Fruit fly (Drosophila melanogaster) whole organism, wandering third instar larva: ENCODE data around the gene CG34269.

Experiments used
- CG32264 ChIP-seq: fragments of 200-800 bp; sonication (Bioruptor generic); optimal IDR thresholded peaks from 2 replicates; lab custom pipeline; 2016; ENCODE audit warnings: missing biosample characterization, missing genetic modification characterization
- CG9705 ChIP-seq: fragments of 200-800 bp; sonication (Bioruptor generic); optimal IDR thresholded peaks from 2 replicates; lab custom pipeline; 2018; ENCODE audit warnings: missing biosample characterization, mild to moderate bottlenecking, missing genetic modification characterization
- CrebA ChIP-seq: fragments of 200-800 bp; sonication (Bioruptor generic); optimal IDR thresholded peaks from 2 replicates; lab custom pipeline; 2016; ENCODE audit warnings: missing biosample characterization, mild to moderate bottlenecking, missing genetic modification characterization, borderline replicate concordance
- Dfd ChIP-seq: fragments of >200 bp; optimal IDR thresholded peaks from 2 replicates; lab custom pipeline; 2017; ENCODE audit warnings: missing biosample characterization, missing genetic modification characterization
- Dif ChIP-seq: fragments of 200-275, 200-300 bp; sonication (Bioruptor generic); optimal IDR thresholded peaks from 2 replicates; lab custom pipeline; 2018; ENCODE audit warnings: missing biosample characterization, missing genetic modification characterization; ENCODE audit not compliant: partially characterized antibody
- GATAd ChIP-seq: sonication (Bioruptor generic); optimal IDR thresholded peaks from 2 replicates; lab custom pipeline; 2016; ENCODE audit warnings: missing biosample characterization, missing genetic modification characterization
- HLH106 ChIP-seq: fragments of 200-800 bp; optimal IDR thresholded peaks from 3 replicates; lab custom pipeline; 2019; ENCODE audit warnings: missing biosample characterization, mild to moderate bottlenecking, missing genetic modification characterization, moderate library complexity
- Hnf4 ChIP-seq: fragments of 200-800 bp; sonication (Bioruptor generic); optimal IDR thresholded peaks from 2 replicates; lab custom pipeline; 2016; ENCODE audit warnings: missing biosample characterization, mild to moderate bottlenecking, missing genetic modification characterization
- Hr78 ChIP-seq: fragments of >200 bp; optimal IDR thresholded peaks from 2 replicates; lab custom pipeline; 2017; ENCODE audit warnings: missing biosample characterization, missing genetic modification characterization
- Hr83 ChIP-seq: fragments of 200-300 bp; sonication (Bioruptor generic); optimal IDR thresholded peaks from 2 replicates; lab custom pipeline; 2016; ENCODE audit warnings: missing biosample characterization, mild to moderate bottlenecking, missing genetic modification characterization, moderate library complexity; ENCODE audit not compliant: poor library complexity, severe bottlenecking
- Jra ChIP-seq: sonication (Bioruptor generic); optimal IDR thresholded peaks from 2 replicates; lab custom pipeline; 2016; ENCODE audit warnings: missing biosample characterization, missing genetic modification characterization
- Mio ChIP-seq: sonication (Bioruptor generic); optimal IDR thresholded peaks from 2 replicates; lab custom pipeline; 2016; ENCODE audit warnings: missing biosample characterization, missing genetic modification characterization
- Myc ChIP-seq: fragments of >200 bp; optimal IDR thresholded peaks from 2 replicates; lab custom pipeline; 2017
- N ChIP-seq: fragments of >200 bp; optimal IDR thresholded peaks from 2 replicates; lab custom pipeline; 2018; ENCODE audit warnings: missing biosample characterization, missing external identifiers, missing genetic modification characterization
- OdsH ChIP-seq: fragments of 200-800 bp; sonication (Bioruptor generic); optimal IDR thresholded peaks from 2 replicates; lab custom pipeline; 2016; ENCODE audit warnings: missing biosample characterization, mild to moderate bottlenecking, missing genetic modification characterization
- Rel ChIP-seq, 2 experiments: fragments of 200-800 bp; sonication (Bioruptor generic) in 1 of 2; optimal IDR thresholded peaks; 2 replicates in 1 of 2; 3 replicates in 1 of 2; lab custom pipeline; 2016 to 2019; ENCODE audit warnings: mild to moderate bottlenecking in 2 of 2, missing biosample characterization in 2 of 2, missing genetic modification characterization in 2 of 2, moderate library complexity in 1 of 2
- Sp1 ChIP-seq: fragments of 200-800 bp; sonication (Bioruptor generic); optimal IDR thresholded peaks from 3 replicates; lab custom pipeline; 2019; ENCODE audit warnings: missing biosample characterization, mild to moderate bottlenecking, missing genetic modification characterization, moderate library complexity
- Vsx2 ChIP-seq: fragments of 200-300, 225-300 bp; sonication (Bioruptor generic); optimal IDR thresholded peaks from 2 replicates; lab custom pipeline; 2018; ENCODE audit warnings: missing biosample characterization, missing genetic modification characterization; ENCODE audit not compliant: partially characterized antibody
- br ChIP-seq: fragments of 200-800 bp; sonication (Bioruptor generic); optimal IDR thresholded peaks from 2 replicates; lab custom pipeline; 2016; ENCODE audit warnings: missing biosample characterization, missing genetic modification characterization
- brk ChIP-seq: fragments of 200-800 bp; sonication (Bioruptor generic); optimal IDR thresholded peaks from 2 replicates; lab custom pipeline; 2016; ENCODE audit warnings: missing biosample characterization, mild to moderate bottlenecking, missing genetic modification characterization
- dl ChIP-seq, 2 experiments: fragments of 175-275, 200-275 bp in 1 of 2; fragments of 200-275 bp in 1 of 2; sonication (Bioruptor generic); optimal IDR thresholded peaks; lab custom pipeline; 2018; ENCODE audit warnings: mild to moderate bottlenecking in 2 of 2, missing biosample characterization in 2 of 2, missing genetic modification characterization in 2 of 2, moderate library complexity in 2 of 2; ENCODE audit not compliant: partially characterized antibody in 2 of 2, insufficient read depth in 1 of 2
- dmrt93B ChIP-seq: fragments of 200-800 bp; sonication (Bioruptor generic); optimal IDR thresholded peaks from 2 replicates; lab custom pipeline; 2018; ENCODE audit warnings: missing biosample characterization, mild to moderate bottlenecking, missing genetic modification characterization
- dsf ChIP-seq: sonication (Bioruptor generic); optimal IDR thresholded peaks from 2 replicates; lab custom pipeline; 2016; ENCODE audit warnings: missing biosample characterization, missing genetic modification characterization, borderline replicate concordance
- ey ChIP-seq: fragments of 200-800 bp; sonication (Bioruptor generic); optimal IDR thresholded peaks from 2 replicates; lab custom pipeline; 2016; ENCODE audit warnings: missing biosample characterization, missing genetic modification characterization
- foxo ChIP-seq, 2 experiments: fragments of 200-800 bp; sonication (Bioruptor generic); optimal IDR thresholded peaks; 2 replicates in 1 of 2; 3 replicates in 1 of 2; lab custom pipeline; 2016 to 2017; ENCODE audit warnings: missing biosample characterization in 2 of 2, missing genetic modification characterization in 2 of 2
- h ChIP-seq: fragments of 200-800 bp; sonication (Bioruptor generic); optimal IDR thresholded peaks from 3 replicates; lab custom pipeline; 2016; ENCODE audit warnings: missing biosample characterization, mild to moderate bottlenecking, missing genetic modification characterization
- jim ChIP-seq: fragments of 175-275, 200-325 bp; sonication (Bioruptor generic); optimal IDR thresholded peaks from 2 replicates; lab custom pipeline; 2016; ENCODE audit warnings: missing biosample characterization, mild to moderate bottlenecking, missing genetic modification characterization
- lola ChIP-seq: fragments of >200 bp; optimal IDR thresholded peaks from 2 replicates; lab custom pipeline; 2017; ENCODE audit warnings: missing biosample characterization, missing genetic modification characterization
- pan ChIP-seq: fragments of >200 bp; optimal IDR thresholded peaks from 2 replicates; lab custom pipeline; 2017
- psq ChIP-seq: fragments of 200-800 bp; sonication (Bioruptor generic); optimal IDR thresholded peaks from 3 replicates; lab custom pipeline; 2017; ENCODE audit warnings: missing biosample characterization, mild to moderate bottlenecking, missing genetic modification characterization, moderate library complexity
- rgr ChIP-seq: fragments of 200-800 bp; sonication (Bioruptor generic); optimal IDR thresholded peaks from 3 replicates; lab custom pipeline; 2016; ENCODE audit warnings: missing biosample characterization, mild to moderate bottlenecking, missing genetic modification characterization
- sage ChIP-seq: fragments of 200-800 bp; sonication (Bioruptor generic); optimal IDR thresholded peaks from 2 replicates; lab custom pipeline; 2016; ENCODE audit warnings: missing biosample characterization, mild to moderate bottlenecking, missing genetic modification characterization
- sv ChIP-seq: fragments of 200-800 bp; sonication (Bioruptor generic); optimal IDR thresholded peaks from 3 replicates; lab custom pipeline; 2016; ENCODE audit warnings: missing biosample characterization, missing genetic modification characterization
- tai ChIP-seq: sonication (Bioruptor generic); optimal IDR thresholded peaks from 2 replicates; lab custom pipeline; 2016; ENCODE audit warnings: missing biosample characterization, missing genetic modification characterization
- usp ChIP-seq: fragments of >200 bp; optimal IDR thresholded peaks from 2 replicates; lab custom pipeline; 2017; ENCODE audit warnings: missing biosample characterization, missing genetic modification characterization
- woc ChIP-seq: sonication (Bioruptor generic); optimal IDR thresholded peaks from 2 replicates; lab custom pipeline; 2016; ENCODE audit warnings: missing biosample characterization, mild to moderate bottlenecking, missing genetic modification characterization

CG34269 gene

dm6 chr3L:559390-560034 is 31.4 kb downstream of the CG34269 start:
- TF ChIP-seq dl (GFP tag; optimal IDR thresholded peaks at IDR 0.05; lab: Kevin White, UChicago; ENCODE audit: insufficient read depth in 1 of 2, partially characterized antibody in 2 of 2) = no peak
- TF ChIP-seq Rel (GFP tag; optimal IDR thresholded peaks at IDR 0.05; lab: Kevin White, UChicago) = no peak
- TF ChIP-seq Rel (tag; optimal IDR thresholded peaks at IDR 0.05; lab: Kevin White, UChicago) = peak; percentile 27

- TF ChIP-seq rgr = no peak
- no peak for TF ChIP-seq Sp1 (GFP tag; lab: Kevin White, UChicago)
- TF ChIP-seq Hnf4 (GFP tag; lab: Kevin White, UChicago) = no peak
- peak; percentile 28 for TF ChIP-seq Dfd (GFP tag; lab: Kevin White, UChicago)
Observed at dm6 chr3L:561117-561516, 33.0 kb downstream of the CG34269 start.

- TF ChIP-seq sage (GFP tag; lab: Kevin White, UChicago) = no peak
- TF ChIP-seq OdsH = no peak
- TF ChIP-seq Mio (GFP tag; lab: Kevin White, UChicago) = no peak
- no peak for TF ChIP-seq brk (GFP tag; lab: Kevin White, UChicago)
- no peak for TF ChIP-seq Rel (GFP tag; optimal IDR thresholded peaks at IDR 0.05; lab: Kevin White, UChicago)
- no peak for TF ChIP-seq Rel (tag; optimal IDR thresholded peaks at IDR 0.05; lab: Kevin White, UChicago)
- TF ChIP-seq dl (GFP tag; optimal IDR thresholded peaks at IDR 0.05; lab: Kevin White, UChicago; ENCODE audit: insufficient read depth in 1 of 2, partially characterized antibody in 2 of 2) = no peak
- TF ChIP-seq lola (GFP tag; lab: Kevin White, UChicago) = no peak
- no peak for TF ChIP-seq Myc (lab: Kevin White, UChicago)
- no peak for TF ChIP-seq CrebA (GFP tag; lab: Kevin White, UChicago)
- TF ChIP-seq woc (GFP tag; lab: Kevin White, UChicago) = no peak
- no peak for TF ChIP-seq N (GFP tag; lab: Kevin White, UChicago)
- no peak for TF ChIP-seq pan (lab: Kevin White, UChicago)
- TF ChIP-seq CG32264 (GFP tag; lab: Kevin White, UChicago) = no peak
- no peak for TF ChIP-seq Dif (GFP tag; lab: Kevin White, UChicago)
- TF ChIP-seq Sp1 (GFP tag; lab: Kevin White, UChicago) = no peak
- no peak for TF ChIP-seq HLH106 (tag; lab: Kevin White, UChicago)
- no peak for TF ChIP-seq Jra (GFP tag; lab: Kevin White, UChicago)
- TF ChIP-seq, all 38 proteins: peak for 0
Observed at dm6 chr3L:561772-562454, 33.8 kb downstream of the CG34269 start.

- no peak for TF ChIP-seq Mio (GFP tag; lab: Kevin White, UChicago)
- no peak for TF ChIP-seq dmrt93B
- TF ChIP-seq OdsH = peak; percentile 4
- peak; percentile 2 for TF ChIP-seq sv (GFP tag; lab: Kevin White, UChicago)
- TF ChIP-seq tai (GFP tag; lab: Kevin White, UChicago) = no peak
- peak in 1 of 2 experiments; percentile 14 for TF ChIP-seq foxo (GFP tag; optimal IDR thresholded peaks at IDR 0.05; lab: Kevin White, UChicago)
- no peak for TF ChIP-seq Jra (GFP tag; lab: Kevin White, UChicago)
- TF ChIP-seq psq (GFP tag; lab: Kevin White, UChicago) = no peak
- no peak for TF ChIP-seq Vsx2 (GFP tag; lab: Kevin White, UChicago)
- TF ChIP-seq jim (GFP tag; lab: Kevin White, UChicago) = no peak
- TF ChIP-seq Dfd (GFP tag; lab: Kevin White, UChicago) = no peak
- no peak for TF ChIP-seq sage (GFP tag; lab: Kevin White, UChicago)
- peak; percentile 8 for TF ChIP-seq ey (GFP tag; lab: Kevin White, UChicago)
- no peak for TF ChIP-seq Hr78 (GFP tag; lab: Kevin White, UChicago)
- no peak for TF ChIP-seq CG32264 (GFP tag; lab: Kevin White, UChicago)
- TF ChIP-seq N (GFP tag; lab: Kevin White, UChicago) = no peak
- no peak for TF ChIP-seq dl (GFP tag; optimal IDR thresholded peaks at IDR 0.05; lab: Kevin White, UChicago; ENCODE audit: insufficient read depth in 1 of 2, partially characterized antibody in 2 of 2)
- no peak for TF ChIP-seq dsf
- TF ChIP-seq CG9705 (GFP tag; lab: Kevin White, UChicago) = no peak
- peak; percentile 14 for TF ChIP-seq rgr
- TF ChIP-seq Hr83 (GFP tag; lab: Kevin White, UChicago) = no peak
- TF ChIP-seq h (GFP tag; lab: Kevin White, UChicago) = peak; percentile 44
- no peak for TF ChIP-seq GATAd (GFP tag; lab: Kevin White, UChicago)
- peak; percentile 4 for TF ChIP-seq HLH106 (tag; lab: Kevin White, UChicago)
- TF ChIP-seq Dif (GFP tag; lab: Kevin White, UChicago) = no peak
- no peak for TF ChIP-seq pan (lab: Kevin White, UChicago)
- no peak for TF ChIP-seq brk (GFP tag; lab: Kevin White, UChicago)
- peak; percentile 11 for TF ChIP-seq br (GFP tag; lab: Kevin White, UChicago)
- no peak for TF ChIP-seq Rel (GFP tag; optimal IDR thresholded peaks at IDR 0.05; lab: Kevin White, UChicago)
- no peak for TF ChIP-seq Rel (tag; optimal IDR thresholded peaks at IDR 0.05; lab: Kevin White, UChicago)
- no peak for TF ChIP-seq Myc (lab: Kevin White, UChicago)
- no peak for TF ChIP-seq Sp1 (GFP tag; lab: Kevin White, UChicago)
- TF ChIP-seq lola (GFP tag; lab: Kevin White, UChicago) = no peak
- no peak for TF ChIP-seq CrebA (GFP tag; lab: Kevin White, UChicago)
- TF ChIP-seq usp (GFP tag; lab: Kevin White, UChicago) = no peak
Observed at dm6 chr3L:563002-563627, 35.0 kb downstream of the CG34269 start.
